Fruit fly (Drosophila melanogaster): ENCODE measurements around the gene Fbxl7.

dm6 chr3R:15935538-15935937 lies 14.8 kb downstream of the Fbxl7 start:
- no peak for TF ChIP-seq h (GFP tag; optimal IDR thresholded peaks at IDR 0.05)
- TF ChIP-seq fru (GFP tag; optimal IDR thresholded peaks at IDR 0.05): no peak
- TF ChIP-seq br (GFP tag; optimal IDR thresholded peaks at IDR 0.05): no peak
- TF ChIP-seq Myc (optimal IDR thresholded peaks at IDR 0.05): no peak
- no peak for TF ChIP-seq tai (GFP tag; optimal IDR thresholded peaks at IDR 0.05)
- TF ChIP-seq pan (optimal IDR thresholded peaks at IDR 0.05): no peak
- TF ChIP-seq Abd-B (GFP tag; optimal IDR thresholded peaks at IDR 0.05): no peak

All from whole organism, wandering third instar larva.